Worm (Caenorhabditis elegans) whole organism, L4 larva: Measurements from ENCODE around the gene Y48A6B.14.

Experiments
- D1046.2 ChIP-seq: fragments of 200-800 bp; sonication (Bioruptor generic); IDR thresholded peaks from 2 replicates; pipeline ENCODE4 v1.3.6; 2022; ENCODE audit warnings: missing genetic modification characterization, missing compliant biosample characterization
- F10B5.3 ChIP-seq: sonication (generic microtip); optimal IDR thresholded peaks from 2 replicates; lab custom pipeline; 2016; ENCODE audit warnings: mild to moderate bottlenecking, missing genetic modification characterization, missing compliant biosample characterization
- R02D3.7 ChIP-seq: fragments of 150-350 bp; sonication (generic microtip); optimal IDR thresholded peaks from 3 replicates; lab custom pipeline; 2014; ENCODE audit warnings: missing biosample characterization, missing genetic modification characterization
- T26A8.4 ChIP-seq: fragments of 200-800 bp; sonication (Bioruptor generic); IDR thresholded peaks from 2 replicates; pipeline ENCODE4 v1.3.6; 2022; ENCODE audit warnings: missing genetic modification characterization, missing compliant biosample characterization
- Y105C5A.15 ChIP-seq: fragments of 200-800 bp; sonication (Bioruptor generic); IDR thresholded peaks from 2 replicates; pipeline ENCODE4 v1.3.6; 2022; ENCODE audit warnings: missing genetic modification characterization, missing compliant biosample characterization
- Y48G9A.11 ChIP-seq: fragments of 200-800 bp; sonication (Bioruptor generic); IDR thresholded peaks from 2 replicates; pipeline ENCODE4 v1.3.6; 2022; ENCODE audit warnings: missing genetic modification reagents, missing genetic modification characterization, missing compliant biosample characterization
- ZK337.2 ChIP-seq: fragments of 200-800 bp; sonication (Bioruptor generic); IDR thresholded peaks from 2 replicates; pipeline ENCODE4 v1.3.6; 2022; ENCODE audit warnings: missing genetic modification reagents, missing genetic modification characterization, missing compliant biosample characterization
- arid-1 ChIP-seq: fragments of 200-800 bp; sonication (Bioruptor generic); conservative IDR thresholded peaks from 2 replicates; pipeline ENCODE4 v1.3.6; 2022; ENCODE audit warnings: missing genetic modification reagents, missing genetic modification characterization, missing compliant biosample characterization
- ces-1 ChIP-seq: fragments of 150-350 bp; sonication (generic microtip); optimal IDR thresholded peaks from 4 replicates; lab custom pipeline; 2014; ENCODE audit warnings: missing biosample characterization, missing genetic modification reagents, missing genetic modification characterization
- cey-2 ChIP-seq: sonication (generic microtip); optimal IDR thresholded peaks from 3 replicates; lab custom pipeline; 2017; ENCODE audit warnings: missing genetic modification characterization, mild to moderate bottlenecking, missing compliant biosample characterization, antibody characterized with exemption, borderline replicate concordance; ENCODE audit not compliant: insufficient read depth
- ctbp-1 ChIP-seq: fragments of 200-800 bp; sonication (Bioruptor generic); IDR thresholded peaks from 2 replicates; pipeline ENCODE4 v1.3.6; 2022; ENCODE audit warnings: missing genetic modification reagents, missing genetic modification characterization, missing compliant biosample characterization
- dmd-8 ChIP-seq: fragments of 200-800 bp; sonication (Bioruptor generic); IDR thresholded peaks from 2 replicates; pipeline ENCODE4 v1.3.6; 2022; ENCODE audit warnings: missing genetic modification characterization, missing compliant biosample characterization
- dmd-9 ChIP-seq: fragments of 200-800 bp; sonication (Bioruptor generic); IDR thresholded peaks from 2 replicates; pipeline ENCODE4 v1.3.6; 2022; ENCODE audit warnings: missing genetic modification reagents, missing genetic modification characterization, missing compliant biosample characterization
- dpl-1 ChIP-seq: fragments of 150-350 bp; optimal IDR thresholded peaks from 2 replicates; lab custom pipeline; 2014; ENCODE audit warnings: missing biosample characterization, missing genetic modification reagents, missing genetic modification characterization
- duxl-1 ChIP-seq: sonication (generic microtip); optimal IDR thresholded peaks from 2 replicates; lab custom pipeline; 2016; ENCODE audit warnings: mild to moderate bottlenecking, missing genetic modification characterization, moderate library complexity, missing compliant biosample characterization; ENCODE audit not compliant: poor library complexity
- dve-1 ChIP-seq: sonication (generic microtip); optimal IDR thresholded peaks from 2 replicates; lab custom pipeline; 2017; ENCODE audit warnings: antibody characterized with exemption, mild to moderate bottlenecking, missing genetic modification characterization, missing compliant biosample characterization; ENCODE audit not compliant: insufficient read depth
- egl-43 ChIP-seq: fragments of 200-800 bp; sonication (Bioruptor generic); IDR thresholded peaks from 2 replicates; pipeline ENCODE4 v1.3.6; 2022; ENCODE audit warnings: missing genetic modification reagents, missing genetic modification characterization, missing compliant biosample characterization
- fkh-10 ChIP-seq: fragments of 150-350 bp; optimal IDR thresholded peaks from 2 replicates; lab custom pipeline; 2014; ENCODE audit warnings: missing biosample characterization, missing genetic modification reagents, missing genetic modification characterization
- fos-1 ChIP-seq: fragments of 150-350 bp; optimal IDR thresholded peaks from 2 replicates; lab custom pipeline; 2014; ENCODE audit warnings: missing biosample characterization, missing genetic modification characterization
- hlh-30 ChIP-seq: sonication (generic microtip); optimal IDR thresholded peaks from 2 replicates; lab custom pipeline; 2017; ENCODE audit warnings: antibody characterized with exemption, mild to moderate bottlenecking, missing genetic modification characterization, missing compliant biosample characterization; ENCODE audit not compliant: insufficient read depth
- hmg-1.1 ChIP-seq: fragments of 200-800 bp; sonication (Bioruptor generic); IDR thresholded peaks from 2 replicates; pipeline ENCODE4 v1.3.6; 2022; ENCODE audit warnings: missing genetic modification reagents, missing genetic modification characterization, missing compliant biosample characterization
- jun-1 ChIP-seq: fragments of 150-350 bp; optimal IDR thresholded peaks from 2 replicates; lab custom pipeline; 2014; ENCODE audit warnings: missing biosample characterization, missing genetic modification reagents, missing genetic modification characterization
- lin-1 ChIP-seq: fragments of 200-800 bp; sonication (Bioruptor generic); IDR thresholded peaks from 2 replicates; pipeline ENCODE4 v1.3.6; 2022; ENCODE audit warnings: missing genetic modification reagents, missing genetic modification characterization, missing compliant biosample characterization
- lin-38 ChIP-seq: fragments of 200-800 bp; sonication (Bioruptor generic); IDR thresholded peaks from 2 replicates; pipeline ENCODE4 v1.3.6; 2022; ENCODE audit warnings: missing genetic modification reagents, missing genetic modification characterization, missing compliant biosample characterization
- lin-39 ChIP-seq: fragments of 150-350 bp; optimal IDR thresholded peaks from 2 replicates; lab custom pipeline; 2014; ENCODE audit warnings: missing biosample characterization, missing genetic modification reagents, missing genetic modification characterization
- madf-5 ChIP-seq, 2 experiments: fragments of 200-800 bp; sonication (Bioruptor generic); IDR thresholded peaks; 2 replicates each; pipeline ENCODE4 v1.3.6; 2022; ENCODE audit warnings: missing compliant biosample characterization in 2 of 2, missing genetic modification characterization in 2 of 2
- mxl-3 ChIP-seq: fragments of 200-800 bp; sonication (Bioruptor generic); optimal IDR thresholded peaks from 2 replicates; lab custom pipeline; 2018; ENCODE audit warnings: mild to moderate bottlenecking, missing genetic modification characterization, missing compliant biosample characterization
- nhr-10 ChIP-seq: fragments of 150-350 bp; optimal IDR thresholded peaks from 2 replicates; lab custom pipeline; 2014; ENCODE audit warnings: missing biosample characterization, missing genetic modification characterization
- nhr-11 ChIP-seq: fragments of 150-350 bp; optimal IDR thresholded peaks from 2 replicates; lab custom pipeline; 2014; ENCODE audit warnings: missing biosample characterization, missing genetic modification characterization
- nhr-25 ChIP-seq: sonication (generic microtip); optimal IDR thresholded peaks from 2 replicates; lab custom pipeline; 2017; ENCODE audit warnings: missing genetic modification characterization, mild to moderate bottlenecking, missing compliant biosample characterization, antibody characterized with exemption, moderate library complexity, borderline replicate concordance; ENCODE audit not compliant: insufficient read depth
- nhr-41 ChIP-seq: fragments of 200-800 bp; sonication (Bioruptor generic); IDR thresholded peaks from 2 replicates; pipeline ENCODE4 v1.3.6; 2022; ENCODE audit warnings: missing genetic modification reagents, missing genetic modification characterization, missing compliant biosample characterization
- nhr-48 ChIP-seq: sonication (generic microtip); optimal IDR thresholded peaks from 2 replicates; lab custom pipeline; 2016; ENCODE audit warnings: mild to moderate bottlenecking, missing genetic modification characterization, missing compliant biosample characterization
- nhr-76 ChIP-seq: fragments of 150-350 bp; optimal IDR thresholded peaks from 2 replicates; lab custom pipeline; 2014; ENCODE audit warnings: missing biosample characterization, missing genetic modification characterization
- nhr-77 ChIP-seq: fragments of 150-350 bp; optimal IDR thresholded peaks from 2 replicates; lab custom pipeline; 2014; ENCODE audit warnings: missing biosample characterization, missing genetic modification characterization
- pha-4 ChIP-seq, 2 experiments: fragments of 150-350 bp in 1 of 2; fragments of 200-800 bp in 1 of 2; sonication (Bioruptor generic) in 1 of 2; IDR thresholded peaks in 1 of 2; optimal IDR thresholded peaks in 1 of 2; 2 replicates each; pipeline versions ENCODE4 v1.3.6 to Lab custom; 2014 to 2022; ENCODE audit warnings: missing genetic modification characterization in 2 of 2, missing genetic modification reagents in 2 of 2, missing biosample characterization in 1 of 2, missing compliant biosample characterization in 1 of 2
- pqm-1 ChIP-seq: sonication (generic microtip); optimal IDR thresholded peaks from 2 replicates; lab custom pipeline; 2017; ENCODE audit warnings: missing biosample characterization, missing genetic modification characterization
- rbr-2 ChIP-seq: sonication (generic microtip); optimal IDR thresholded peaks from 2 replicates; lab custom pipeline; 2016; ENCODE audit warnings: missing genotype, missing genetic modification characterization, missing compliant biosample characterization
- saeg-2 ChIP-seq: fragments of 200-800 bp; sonication (Bioruptor generic); IDR thresholded peaks from 2 replicates; pipeline ENCODE4 v1.3.6; 2022; ENCODE audit warnings: missing genetic modification reagents, missing genetic modification characterization, missing compliant biosample characterization
- set-16 ChIP-seq: fragments of 200-800 bp; sonication (Bioruptor generic); IDR thresholded peaks from 2 replicates; pipeline ENCODE4 v1.3.6; 2022; ENCODE audit warnings: missing genetic modification reagents, missing genetic modification characterization, missing compliant biosample characterization
- spr-1 ChIP-seq: sonication (generic microtip); optimal IDR thresholded peaks from 2 replicates; lab custom pipeline; 2016; ENCODE audit warnings: mild to moderate bottlenecking, missing genetic modification characterization, missing compliant biosample characterization
- unc-130 ChIP-seq: sonication (generic microtip); optimal IDR thresholded peaks from 2 replicates; lab custom pipeline; 2016; ENCODE audit warnings: missing genetic modification reagents, missing genetic modification characterization, missing compliant biosample characterization
- unc-62 ChIP-seq, 3 experiments: fragments of 150-350 bp in 1 of 3; sonication (generic microtip); optimal IDR thresholded peaks in 2 of 3; peaks in 1 of 3; 1 replicate in 1 of 3; 2 replicates in 2 of 3; lab custom pipeline; 2014 to 2017; ENCODE audit warnings: missing biosample characterization in 3 of 3, missing genetic modification characterization in 3 of 3, missing genetic modification reagents in 3 of 3, missing genotype in 1 of 3
- vab-7 ChIP-seq: fragments of 200-800 bp; sonication (Bioruptor generic); IDR thresholded peaks from 2 replicates; pipeline ENCODE4 v1.3.6; 2022; ENCODE audit warnings: missing genetic modification reagents, missing genetic modification characterization, missing compliant biosample characterization
- zfp-2 ChIP-seq: sonication (generic microtip); optimal IDR thresholded peaks from 2 replicates; lab custom pipeline; 2016; ENCODE audit warnings: mild to moderate bottlenecking, missing genetic modification characterization, missing compliant biosample characterization
- zip-11 ChIP-seq: fragments of 200-800 bp; sonication (Bioruptor generic); IDR thresholded peaks from 2 replicates; pipeline ENCODE4 v1.3.6; 2022; ENCODE audit warnings: missing genetic modification characterization, missing compliant biosample characterization
- zip-2 ChIP-seq: fragments of 150-350 bp; optimal IDR thresholded peaks from 2 replicates; lab custom pipeline; 2014; ENCODE audit warnings: missing biosample characterization, missing genetic modification characterization
- ztf-11 ChIP-seq: fragments of 150-350 bp; optimal IDR thresholded peaks from 2 replicates; lab custom pipeline; 2014; ENCODE audit warnings: missing biosample characterization, missing genetic modification characterization
- ztf-7 ChIP-seq: fragments of 150-350 bp; optimal IDR thresholded peaks from 2 replicates; lab custom pipeline; 2014; ENCODE audit warnings: missing biosample characterization, missing genetic modification characterization

Y48A6B.14 gene

DNA sequence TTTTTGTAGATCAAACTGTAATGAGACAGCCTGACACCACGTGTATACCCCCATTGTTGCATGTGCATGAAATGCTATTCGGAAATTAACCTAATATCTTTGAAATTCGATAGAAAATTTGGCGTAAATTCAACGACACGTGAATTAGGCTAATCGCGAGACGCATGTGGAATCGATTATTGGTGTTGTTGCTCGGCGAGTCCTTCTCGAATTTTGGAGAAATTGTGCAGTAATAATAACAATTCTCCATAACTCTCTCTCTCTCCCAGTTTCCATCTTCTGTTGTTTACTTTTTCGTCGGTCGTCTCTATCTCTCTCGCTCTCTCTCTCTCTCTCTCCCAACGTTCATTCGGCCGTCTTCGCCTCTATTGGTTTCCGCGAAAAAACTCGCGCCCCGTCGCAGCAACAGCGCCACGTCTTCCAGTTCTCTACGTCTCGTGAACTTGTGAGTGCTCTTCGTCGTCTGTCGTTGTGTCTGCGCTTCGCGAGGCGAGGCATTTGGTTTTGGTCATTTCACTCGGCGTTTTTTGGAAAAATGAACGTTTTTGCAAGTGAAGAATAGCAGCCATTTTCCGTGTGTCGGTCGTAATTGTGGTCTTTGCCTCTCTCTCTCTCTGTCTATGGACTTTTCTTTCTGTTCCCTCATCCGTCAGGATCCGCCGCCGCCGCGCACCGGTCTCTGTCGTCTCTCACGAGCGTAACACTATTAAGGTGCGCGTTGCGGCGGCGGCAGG is 23.3 kb downstream of the Y48A6B.14 start (continued):
- TF ChIP-seq dmd-9 (GFP tag; lab: Robert Waterston, UW) (no peak), fkh-10 (peak; percentile 74), ctbp-1 (GFP tag; lab: Robert Waterston, UW) (peak; percentile 70), egl-43 (GFP tag; lab: Robert Waterston, UW) (peak; percentile 69; the same call in 1 of the 2 replicates), rbr-2 (tag; lab: Kevin White, UChicago) (peak; percentile 82), D1046.2 (no peak), hmg-1.1 (GFP tag; lab: Robert Waterston, UW) (peak; percentile 85), ces-1 (GFP tag; lab: Kevin White, UChicago) (no peak), lin-39 (no peak), Y105C5A.15 (GFP tag; lab: Robert Waterston, UW) (no peak), Y48G9A.11 (GFP tag; lab: Robert Waterston, UW) (no peak), fos-1 (tag; lab: Kevin White, UChicago) (no peak), lin-38 (GFP tag; lab: Robert Waterston, UW) (peak; percentile 52), lin-1 (GFP tag; lab: Robert Waterston, UW) (no peak), nhr-41 (GFP tag; lab: Robert Waterston, UW) (no peak), nhr-11 (peak; percentile 31), madf-5 (GFP tag; IDR thresholded peaks at IDR 0.05; lab: Robert Waterston, UW) (no peak), pqm-1 (tag; lab: Kevin White, UChicago) (no peak), jun-1 (tag; lab: Kevin White, UChicago) (peak; percentile 13), hlh-30 (peak; percentile 88), ztf-7 (tag; lab: Kevin White, UChicago) (no peak), ztf-11 (tag; lab: Kevin White, UChicago) (no peak), saeg-2 (no peak), ZK337.2 (GFP tag; lab: Robert Waterston, UW) (no peak), nhr-48 (tag; lab: Kevin White, UChicago) (peak; percentile 55), nhr-77 (tag; lab: Kevin White, UChicago) (peak; percentile 7), unc-130 (GFP tag; lab: Kevin White, UChicago) (no peak), unc-62 (GFP tag; optimal IDR thresholded peaks at IDR 0.05 in 1 of 2; lab: Kevin White, UChicago) (peak in 1 of 2 experiments; percentile 83), unc-62 (tag; optimal IDR thresholded peaks at IDR 0.05; lab: Kevin White, UChicago) (no peak), spr-1 (peak; percentile 64), T26A8.4 (GFP tag; lab: Robert Waterston, UW) (peak; percentile 55), zip-2 (peak; percentile 21), mxl-3 (GFP tag; lab: Kevin White, UChicago) (peak; percentile 61), cey-2 (tag; lab: Kevin White, UChicago) (no peak), R02D3.7 (tag; lab: Kevin White, UChicago) (no peak), pha-4 (GFP tag; IDR thresholded peaks at IDR 0.05; lab: Robert Waterston, UW) (peak; percentile 23; the same call in 1 of the 2 replicates), pha-4 (tag; optimal IDR thresholded peaks at IDR 0.05; lab: Kevin White, UChicago) (peak; percentile 9), nhr-25 (peak; percentile 82), zip-11 (GFP tag; lab: Robert Waterston, UW) (no peak), dve-1 (peak; percentile 71), dmd-8 (GFP tag; lab: Robert Waterston, UW) (no peak), dpl-1 (GFP tag; lab: Kevin White, UChicago) (peak; percentile 51), duxl-1 (tag; lab: Kevin White, UChicago) (no peak), nhr-10 (tag; lab: Kevin White, UChicago) (no peak), arid-1 (GFP tag; lab: Robert Waterston, UW) (0 out of 2 replicates have a peak, but pooled peaks have one; percentile 43), F10B5.3 (tag; lab: Kevin White, UChicago) (no peak), set-16 (peak; percentile 69), zfp-2 (tag; lab: Kevin White, UChicago) (no peak), nhr-76 (tag; lab: Kevin White, UChicago) (no peak), vab-7 (GFP tag; lab: Robert Waterston, UW) (no peak)
